Fruit fly (Drosophila melanogaster): ENCODE results near the gene CG34437.

CG34437 gene

DNA sequence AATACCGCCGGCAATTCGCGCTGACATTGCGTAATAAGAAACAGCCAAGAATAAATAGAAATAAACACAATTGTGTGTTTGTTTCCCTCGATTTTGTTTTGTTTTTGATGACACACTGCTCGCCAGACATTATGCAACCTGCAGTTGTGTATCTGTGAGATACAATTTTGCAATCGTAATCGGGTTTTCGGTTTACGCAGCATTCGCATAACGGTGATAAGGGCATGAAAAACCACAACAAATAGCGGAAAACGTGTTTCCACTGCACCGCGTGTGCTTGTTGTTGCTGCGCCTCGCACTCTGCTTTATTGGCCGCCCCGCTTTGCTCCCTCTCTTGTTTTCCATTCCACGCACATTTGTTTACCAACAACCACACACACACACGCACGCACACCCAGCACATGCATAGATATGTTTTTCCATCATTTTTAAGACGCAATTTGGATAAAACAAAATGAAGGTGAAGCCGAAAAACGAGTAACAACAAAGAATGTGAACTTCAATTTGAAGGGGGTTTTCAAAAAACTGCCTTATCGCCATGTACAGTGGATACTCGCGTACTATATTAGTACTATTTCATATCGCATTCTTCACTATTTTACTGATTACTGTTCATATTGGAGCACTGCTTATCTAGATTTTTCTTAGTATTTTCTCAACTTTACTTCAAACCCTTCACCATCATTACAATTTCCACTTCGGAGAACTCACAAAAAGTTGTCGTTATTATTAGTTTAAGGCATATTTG, 49.3 kb downstream of the CG34437 start (continued):
- TF ChIP-seq CG2678 (tag; optimal IDR thresholded peaks at IDR 0.05) (peak; percentile 26), Med (GFP tag) (peak; percentile 71), grau (tag; optimal IDR thresholded peaks at IDR 0.05) (peak; percentile 89), Meics (GFP tag; optimal IDR thresholded peaks at IDR 0.05) (no peak), twi (tag; optimal IDR thresholded peaks at IDR 0.05) (peak; percentile 9), Dbx (GFP tag; IDR thresholded peaks at IDR 0.05) (0 out of 3 replicates have a peak, but pooled peaks have one; percentile 35)

Measured in whole organism, embryonic.